Worm (Caenorhabditis elegans) whole organism, L4 larva: ENCODE data around the gene B0303.14.
A peak's percentile ranks its signal among the peaks of the same experiment; 100 is the strongest.

Experiments used
- F37D6.2 ChIP-seq: sonication (generic microtip); optimal IDR thresholded peaks from 2 replicates; lab custom pipeline; 2016; ENCODE audit warnings: mild to moderate bottlenecking, missing genetic modification characterization, missing compliant biosample characterization
- F44E2.7 ChIP-seq: fragments of 200-800 bp; sonication (Bioruptor generic); IDR thresholded peaks from 2 replicates; pipeline ENCODE4 v2.1.2; 2022; ENCODE audit warnings: missing genetic modification characterization, missing compliant biosample characterization
- T26A8.4 ChIP-seq: fragments of 200-800 bp; sonication (Bioruptor generic); IDR thresholded peaks from 2 replicates; pipeline ENCODE4 v1.3.6; 2022; ENCODE audit warnings: missing genetic modification characterization, missing compliant biosample characterization
- Y75B8A.6 ChIP-seq: fragments of 200-800 bp; sonication (Bioruptor generic); IDR thresholded peaks from 2 replicates; pipeline ENCODE4 v1.3.6; 2022; ENCODE audit warnings: missing genetic modification reagents, missing genetic modification characterization, missing compliant biosample characterization
- aha-1 ChIP-seq: fragments of 150-350 bp; peaks from one replicate; lab custom pipeline; 2014; ENCODE audit warnings: missing biosample characterization, missing genetic modification characterization
- ceh-82 ChIP-seq: sonication (generic microtip); optimal IDR thresholded peaks from 2 replicates; lab custom pipeline; 2017; ENCODE audit warnings: missing biosample characterization, missing genetic modification characterization
- cey-2 ChIP-seq: sonication (generic microtip); optimal IDR thresholded peaks from 3 replicates; lab custom pipeline; 2017; ENCODE audit warnings: missing genetic modification characterization, mild to moderate bottlenecking, missing compliant biosample characterization, antibody characterized with exemption, borderline replicate concordance; ENCODE audit not compliant: insufficient read depth
- daf-16 ChIP-seq, 3 experiments: sonication (generic microtip); optimal IDR thresholded peaks; 2 replicates each; lab custom pipeline; 2016 to 2017; ENCODE audit warnings: missing genetic modification characterization in 3 of 3, missing genetic modification reagents in 3 of 3, mild to moderate bottlenecking in 2 of 3, missing compliant biosample characterization in 2 of 3, missing biosample characterization in 1 of 3, moderate library complexity in 1 of 3
- dmd-9 ChIP-seq: fragments of 200-800 bp; sonication (Bioruptor generic); IDR thresholded peaks from 2 replicates; pipeline ENCODE4 v1.3.6; 2022; ENCODE audit warnings: missing genetic modification reagents, missing genetic modification characterization, missing compliant biosample characterization
- dpl-1 ChIP-seq: fragments of 150-350 bp; optimal IDR thresholded peaks from 2 replicates; lab custom pipeline; 2014; ENCODE audit warnings: missing biosample characterization, missing genetic modification reagents, missing genetic modification characterization
- dve-1 ChIP-seq: sonication (generic microtip); optimal IDR thresholded peaks from 2 replicates; lab custom pipeline; 2017; ENCODE audit warnings: antibody characterized with exemption, mild to moderate bottlenecking, missing genetic modification characterization, missing compliant biosample characterization; ENCODE audit not compliant: insufficient read depth
- egl-43 ChIP-seq: fragments of 200-800 bp; sonication (Bioruptor generic); IDR thresholded peaks from 2 replicates; pipeline ENCODE4 v1.3.6; 2022; ENCODE audit warnings: missing genetic modification reagents, missing genetic modification characterization, missing compliant biosample characterization
- gei-8 ChIP-seq: fragments of 200-800 bp; sonication (Bioruptor generic); optimal IDR thresholded peaks from 2 replicates; lab custom pipeline; 2018; ENCODE audit warnings: mild to moderate bottlenecking, missing genetic modification characterization, missing compliant biosample characterization
- hif-1 ChIP-seq, 2 experiments: sonication (generic microtip); optimal IDR thresholded peaks; 2 replicates each; lab custom pipeline; 2016 to 2017; ENCODE audit warnings: missing compliant biosample characterization in 2 of 2, missing genetic modification characterization in 2 of 2, missing genetic modification reagents in 2 of 2, missing genotype in 2 of 2, mild to moderate bottlenecking in 1 of 2
- hlh-11 ChIP-seq: fragments of 200-800 bp; sonication (Bioruptor generic); optimal IDR thresholded peaks from 2 replicates; lab custom pipeline; 2018; ENCODE audit warnings: mild to moderate bottlenecking, missing genetic modification characterization, missing compliant biosample characterization
- hlh-30 ChIP-seq: sonication (generic microtip); optimal IDR thresholded peaks from 2 replicates; lab custom pipeline; 2017; ENCODE audit warnings: antibody characterized with exemption, mild to moderate bottlenecking, missing genetic modification characterization, missing compliant biosample characterization; ENCODE audit not compliant: insufficient read depth
- hmg-1.1 ChIP-seq: fragments of 200-800 bp; sonication (Bioruptor generic); IDR thresholded peaks from 2 replicates; pipeline ENCODE4 v1.3.6; 2022; ENCODE audit warnings: missing genetic modification reagents, missing genetic modification characterization, missing compliant biosample characterization
- jun-1 ChIP-seq: fragments of 150-350 bp; optimal IDR thresholded peaks from 2 replicates; lab custom pipeline; 2014; ENCODE audit warnings: missing biosample characterization, missing genetic modification reagents, missing genetic modification characterization
- lim-7 ChIP-seq: fragments of 200-800 bp; sonication (Bioruptor generic); IDR thresholded peaks from 2 replicates; pipeline ENCODE4 v1.3.6; 2022; ENCODE audit warnings: missing genetic modification characterization, missing compliant biosample characterization
- lin-13 ChIP-seq: fragments of 150-350 bp; optimal IDR thresholded peaks from 2 replicates; lab custom pipeline; 2014; ENCODE audit warnings: missing biosample characterization, missing genetic modification reagents, missing genetic modification characterization
- lin-38 ChIP-seq: fragments of 200-800 bp; sonication (Bioruptor generic); IDR thresholded peaks from 2 replicates; pipeline ENCODE4 v1.3.6; 2022; ENCODE audit warnings: missing genetic modification reagents, missing genetic modification characterization, missing compliant biosample characterization
- lsy-2 ChIP-seq, 2 experiments: fragments of 150-350 bp in 1 of 2; sonication (generic microtip) in 1 of 2; optimal IDR thresholded peaks; 2 replicates each; lab custom pipeline; 2014 to 2017; ENCODE audit warnings: missing biosample characterization in 2 of 2, missing genetic modification characterization in 2 of 2
- madf-5 ChIP-seq, 2 experiments: fragments of 200-800 bp; sonication (Bioruptor generic); IDR thresholded peaks; 2 replicates each; pipeline ENCODE4 v1.3.6; 2022; ENCODE audit warnings: missing compliant biosample characterization in 2 of 2, missing genetic modification characterization in 2 of 2
- mdt-29 ChIP-seq: fragments of 200-800 bp; sonication (Bioruptor generic); IDR thresholded peaks from 2 replicates; pipeline ENCODE4 v1.3.6; 2022; ENCODE audit warnings: missing genetic modification reagents, missing genetic modification characterization, missing compliant biosample characterization
- nhr-48 ChIP-seq: sonication (generic microtip); optimal IDR thresholded peaks from 2 replicates; lab custom pipeline; 2016; ENCODE audit warnings: mild to moderate bottlenecking, missing genetic modification characterization, missing compliant biosample characterization
- php-3 ChIP-seq: fragments of 200-800 bp; sonication (Bioruptor generic); IDR thresholded peaks from 2 replicates; pipeline ENCODE4 v1.3.6; 2022; ENCODE audit warnings: missing genetic modification reagents, missing genetic modification characterization, missing compliant biosample characterization
- pqm-1 ChIP-seq: sonication (generic microtip); optimal IDR thresholded peaks from 2 replicates; lab custom pipeline; 2017; ENCODE audit warnings: missing biosample characterization, missing genetic modification characterization
- rbr-2 ChIP-seq: sonication (generic microtip); optimal IDR thresholded peaks from 2 replicates; lab custom pipeline; 2016; ENCODE audit warnings: missing genotype, missing genetic modification characterization, missing compliant biosample characterization
- saeg-2 ChIP-seq: fragments of 200-800 bp; sonication (Bioruptor generic); IDR thresholded peaks from 2 replicates; pipeline ENCODE4 v1.3.6; 2022; ENCODE audit warnings: missing genetic modification reagents, missing genetic modification characterization, missing compliant biosample characterization
- snpc-1.2 ChIP-seq: fragments of 200-800 bp; sonication (Bioruptor generic); IDR thresholded peaks from 2 replicates; pipeline ENCODE4 v1.3.6; 2022; ENCODE audit warnings: missing genetic modification reagents, missing genetic modification characterization, missing compliant biosample characterization
- snpc-4 ChIP-seq: fragments of 150-350 bp; optimal IDR thresholded peaks from 2 replicates; lab custom pipeline; 2014; ENCODE audit warnings: missing biosample characterization, missing genetic modification characterization
- spr-1 ChIP-seq: sonication (generic microtip); optimal IDR thresholded peaks from 2 replicates; lab custom pipeline; 2016; ENCODE audit warnings: mild to moderate bottlenecking, missing genetic modification characterization, missing compliant biosample characterization
- tag-97 ChIP-seq: fragments of 200-800 bp; sonication (Bioruptor generic); IDR thresholded peaks from 2 replicates; pipeline ENCODE4 v1.3.6; 2022; ENCODE audit warnings: missing genetic modification characterization, missing compliant biosample characterization
- unc-130 ChIP-seq: sonication (generic microtip); optimal IDR thresholded peaks from 2 replicates; lab custom pipeline; 2016; ENCODE audit warnings: missing genetic modification reagents, missing genetic modification characterization, missing compliant biosample characterization
- unc-39 ChIP-seq: sonication (generic microtip); optimal IDR thresholded peaks from 2 replicates; lab custom pipeline; 2017; ENCODE audit warnings: missing biosample characterization, missing genetic modification characterization
- unc-62 ChIP-seq, 3 experiments: fragments of 150-350 bp in 1 of 3; sonication (generic microtip); optimal IDR thresholded peaks in 2 of 3; peaks in 1 of 3; 1 replicate in 1 of 3; 2 replicates in 2 of 3; lab custom pipeline; 2014 to 2017; ENCODE audit warnings: missing biosample characterization in 3 of 3, missing genetic modification characterization in 3 of 3, missing genetic modification reagents in 3 of 3, missing genotype in 1 of 3
- zag-1 ChIP-seq: fragments of 150-350 bp; optimal IDR thresholded peaks from 2 replicates; lab custom pipeline; 2014; ENCODE audit warnings: missing biosample characterization, missing genetic modification characterization
- zfp-3 ChIP-seq: fragments of 200-800 bp; sonication (Bioruptor generic); conservative IDR thresholded peaks from 2 replicates; pipeline ENCODE4 v1.3.6; 2022; ENCODE audit warnings: missing genetic modification reagents, missing genetic modification characterization, missing compliant biosample characterization
- zip-11 ChIP-seq: fragments of 200-800 bp; sonication (Bioruptor generic); IDR thresholded peaks from 2 replicates; pipeline ENCODE4 v1.3.6; 2022; ENCODE audit warnings: missing genetic modification characterization, missing compliant biosample characterization
- zip-2 ChIP-seq: fragments of 150-350 bp; optimal IDR thresholded peaks from 2 replicates; lab custom pipeline; 2014; ENCODE audit warnings: missing biosample characterization, missing genetic modification characterization
- ztf-11 ChIP-seq: fragments of 150-350 bp; optimal IDR thresholded peaks from 2 replicates; lab custom pipeline; 2014; ENCODE audit warnings: missing biosample characterization, missing genetic modification characterization

B0303.14 gene

ce11 chrIII:8678371-8678770 is 37.6 kb downstream of the B0303.14 start (continued):
- peak in 1 of 2 experiments; percentile 69 for TF ChIP-seq hif-1 (tag; optimal IDR thresholded peaks at IDR 0.05; lab: Kevin White, UChicago)
- peak; percentile 97 for TF ChIP-seq lim-7 (GFP tag; lab: Robert Waterston, UW)
- no peak for TF ChIP-seq zag-1 (tag; lab: Kevin White, UChicago)
- TF ChIP-seq Y75B8A.6 (GFP tag; lab: Robert Waterston, UW): peak; percentile 88
- no peak for TF ChIP-seq cey-2 (tag; lab: Kevin White, UChicago)
- TF ChIP-seq rbr-2 (tag; lab: Kevin White, UChicago): peak; percentile 72
- no peak for TF ChIP-seq jun-1 (tag; lab: Kevin White, UChicago)
- peak; percentile 43 for TF ChIP-seq spr-1 (tag; lab: Kevin White, UChicago)
- TF ChIP-seq unc-39 (tag; lab: Kevin White, UChicago): no peak
- TF ChIP-seq pqm-1 (tag; lab: Kevin White, UChicago): no peak
- TF ChIP-seq tag-97 (GFP tag; lab: Robert Waterston, UW): no peak
- TF ChIP-seq daf-16 (GFP tag; optimal IDR thresholded peaks at IDR 0.05; lab: Kevin White, UChicago): peak; percentile 51 to 90
- TF ChIP-seq daf-16 (tag; optimal IDR thresholded peaks at IDR 0.05; lab: Kevin White, UChicago): peak; percentile 53
- TF ChIP-seq T26A8.4 (GFP tag; lab: Robert Waterston, UW): peak; percentile 85
- peak; percentile 72 for TF ChIP-seq lin-13
- peak; percentile 80 for TF ChIP-seq snpc-1.2 (GFP tag; lab: Robert Waterston, UW)
- peak; percentile 60 for TF ChIP-seq unc-130
- peak; percentile 53 for TF ChIP-seq dpl-1
- TF ChIP-seq zip-11 (GFP tag; lab: Robert Waterston, UW): 0 out of 2 replicates have a peak, but pooled peaks have one; percentile 36
- peak; percentile 78; the same call in 1 of the 2 replicates for TF ChIP-seq zfp-3 (GFP tag; lab: Robert Waterston, UW)
- TF ChIP-seq ztf-11: no peak
- peak; percentile 71; the same call in 1 of the 2 replicates for TF ChIP-seq dmd-9
- TF ChIP-seq F44E2.7 (GFP tag; lab: Robert Waterston, UW): peak; percentile 74; the same call in 1 of the 2 replicates

- TF ChIP-seq hlh-11 (tag; lab: Kevin White, UChicago): no peak
- TF ChIP-seq snpc-4 (tag; lab: Kevin White, UChicago): no peak
- no peak for TF ChIP-seq ztf-11
- peak in 1 of 2 experiments; percentile 55 for TF ChIP-seq lsy-2 (tag; optimal IDR thresholded peaks at IDR 0.05; lab: Kevin White, UChicago)
- TF ChIP-seq T26A8.4 (GFP tag; lab: Robert Waterston, UW): 0 out of 2 replicates have a peak, but pooled peaks have one; percentile 33
- TF ChIP-seq dve-1: no peak
- no peak for TF ChIP-seq ceh-82 (tag; lab: Kevin White, UChicago)
Measured at ce11 chrIII:8674980-8675485, 41.0 kb downstream of the B0303.14 start, which contains the start of gene pgl-2. Gene pgl-2, minus strand, starts transcription at chrIII:8675435.

- TF ChIP-seq madf-5 (GFP tag; IDR thresholded peaks at IDR 0.05; lab: Robert Waterston, UW) (no peak), hif-1 (tag; optimal IDR thresholded peaks at IDR 0.05; lab: Kevin White, UChicago) (no peak), unc-62 (GFP tag; optimal IDR thresholded peaks at IDR 0.05 in 1 of 2; lab: Kevin White, UChicago) (no peak), unc-62 (tag; optimal IDR thresholded peaks at IDR 0.05; lab: Kevin White, UChicago) (no peak), unc-39 (tag; lab: Kevin White, UChicago) (no peak), egl-43 (no peak), F37D6.2 (tag; lab: Kevin White, UChicago) (no peak)
- TF ChIP-seq, all 104 proteins: peak for 0
Measured at ce11 chrIII:8668717-8669116, 47.3 kb downstream of the B0303.14 start.

ce11 chrIII:8667382-8667781 is 48.6 kb downstream of the B0303.14 start, which contains the start of gene dpy-19:
Gene dpy-19, minus strand, starts transcription at chrIII:8667482.
- TF ChIP-seq dpl-1 (no peak), nhr-48 (tag; lab: Kevin White, UChicago) (no peak), gei-8 (GFP tag; lab: Kevin White, UChicago) (no peak), php-3 (GFP tag; lab: Robert Waterston, UW) (no peak), saeg-2 (GFP tag; lab: Robert Waterston, UW) (no peak), unc-39 (tag; lab: Kevin White, UChicago) (no peak), lin-38 (GFP tag; lab: Robert Waterston, UW) (no peak), F37D6.2 (tag; lab: Kevin White, UChicago) (no peak), cey-2 (tag; lab: Kevin White, UChicago) (no peak), hlh-11 (tag; lab: Kevin White, UChicago) (no peak), hmg-1.1 (GFP tag; lab: Robert Waterston, UW) (no peak), mdt-29 (GFP tag; lab: Robert Waterston, UW) (no peak), aha-1 (tag; lab: Kevin White, UChicago) (no peak), zip-2 (tag; lab: Kevin White, UChicago) (no peak), hlh-30 (no peak)
